Worm (Caenorhabditis elegans) whole organism, late embryonic: ENCODE measurements around the gene efl-2.
A peak's percentile ranks its signal among the peaks of the same experiment; 100 is the strongest.

Source experiments
- C08G9.2 ChIP-seq: sonication (generic microtip); optimal IDR thresholded peaks from 2 replicates; lab custom pipeline; 2016; ENCODE audit warnings: mild to moderate bottlenecking, missing genetic modification characterization, moderate library complexity, missing compliant biosample characterization
- C38D4.7 ChIP-seq: fragments of 200-800 bp; sonication (Bioruptor generic); optimal IDR thresholded peaks from 2 replicates; lab custom pipeline; 2018; ENCODE audit warnings: mild to moderate bottlenecking, missing genetic modification characterization, moderate library complexity, missing compliant biosample characterization
- K02D7.2 ChIP-seq: sonication (generic microtip); optimal IDR thresholded peaks from 2 replicates; lab custom pipeline; 2017; ENCODE audit warnings: mild to moderate bottlenecking, missing genetic modification characterization, missing compliant biosample characterization
- K09A11.1 ChIP-seq: sonication (generic microtip); optimal IDR thresholded peaks from 2 replicates; lab custom pipeline; 2017; ENCODE audit warnings: antibody characterized with exemption, mild to moderate bottlenecking, missing genetic modification characterization, missing compliant biosample characterization; ENCODE audit not compliant: insufficient read depth
- ahr-1 ChIP-seq: sonication (generic microtip); optimal IDR thresholded peaks from 2 replicates; lab custom pipeline; 2016; ENCODE audit warnings: missing genetic modification characterization, missing compliant biosample characterization
- ama-1 ChIP-seq: fragments of 150-350 bp; optimal IDR thresholded peaks from 2 replicates; lab custom pipeline; 2014
- ceh-18 ChIP-seq: sonication (generic microtip); optimal IDR thresholded peaks from 2 replicates; lab custom pipeline; 2016; ENCODE audit warnings: missing genetic modification characterization, missing compliant biosample characterization
- ceh-19 ChIP-seq: fragments of 200-800 bp; sonication (Bioruptor generic); optimal IDR thresholded peaks from 2 replicates; lab custom pipeline; 2018; ENCODE audit warnings: mild to moderate bottlenecking, missing genetic modification characterization, missing compliant biosample characterization
- ceh-2 ChIP-seq: sonication (generic microtip); optimal IDR thresholded peaks from 2 replicates; lab custom pipeline; 2016; ENCODE audit warnings: missing genotype, missing genetic modification characterization, missing compliant biosample characterization
- ceh-22 ChIP-seq: sonication (generic microtip); optimal IDR thresholded peaks from 2 replicates; lab custom pipeline; 2017; ENCODE audit warnings: missing biosample characterization, missing genetic modification characterization
- ceh-30 ChIP-seq: fragments of 150-350 bp; optimal IDR thresholded peaks from 2 replicates; lab custom pipeline; 2014; ENCODE audit warnings: missing biosample characterization, missing genetic modification characterization
- ceh-31 ChIP-seq: sonication (generic microtip); optimal IDR thresholded peaks from 2 replicates; lab custom pipeline; 2016; ENCODE audit warnings: missing genetic modification characterization, missing compliant biosample characterization
- ceh-34 ChIP-seq: sonication (generic microtip); optimal IDR thresholded peaks from 2 replicates; lab custom pipeline; 2016; ENCODE audit warnings: mild to moderate bottlenecking, missing genetic modification characterization, missing compliant biosample characterization
- ceh-48 ChIP-seq: sonication (generic microtip); optimal IDR thresholded peaks from 2 replicates; lab custom pipeline; 2016; ENCODE audit warnings: missing genetic modification characterization, inconsistent platforms, missing compliant biosample characterization
- ceh-9 ChIP-seq: sonication (generic microtip); optimal IDR thresholded peaks from 2 replicates; lab custom pipeline; 2016; ENCODE audit warnings: mild to moderate bottlenecking, missing genetic modification characterization, inconsistent platforms, missing compliant biosample characterization
- elt-2 ChIP-seq: sonication (generic microtip); optimal IDR thresholded peaks from 2 replicates; lab custom pipeline; 2016; ENCODE audit warnings: missing genetic modification reagents, missing genetic modification characterization, missing compliant biosample characterization
- elt-4 ChIP-seq: sonication (generic microtip); optimal IDR thresholded peaks from 2 replicates; lab custom pipeline; 2016; ENCODE audit warnings: missing genetic modification characterization, missing compliant biosample characterization
- fkh-10 ChIP-seq: fragments of 150-350 bp; optimal IDR thresholded peaks from 2 replicates; lab custom pipeline; 2014; ENCODE audit warnings: missing biosample characterization, missing genetic modification reagents, missing genetic modification characterization
- fkh-6 ChIP-seq: sonication (generic microtip); optimal IDR thresholded peaks from 2 replicates; lab custom pipeline; 2016; ENCODE audit warnings: missing genetic modification characterization, missing compliant biosample characterization
- hlh-13 ChIP-seq: fragments of 200-800 bp; sonication (Bioruptor generic); optimal IDR thresholded peaks from 2 replicates; lab custom pipeline; 2018; ENCODE audit warnings: mild to moderate bottlenecking, missing genetic modification characterization, missing compliant biosample characterization
- hlh-15 ChIP-seq: sonication (generic microtip); optimal IDR thresholded peaks from 2 replicates; lab custom pipeline; 2016; ENCODE audit warnings: missing genetic modification characterization, missing compliant biosample characterization
- hlh-30 ChIP-seq: sonication (generic microtip); optimal IDR thresholded peaks from 2 replicates; lab custom pipeline; 2017; ENCODE audit warnings: antibody characterized with exemption, missing genetic modification characterization, missing compliant biosample characterization; ENCODE audit not compliant: insufficient read depth
- hlh-6 ChIP-seq: sonication (generic microtip); optimal IDR thresholded peaks from 2 replicates; lab custom pipeline; 2016; ENCODE audit warnings: missing genotype, missing genetic modification characterization, missing compliant biosample characterization
- lim-6 ChIP-seq: sonication (generic microtip); optimal IDR thresholded peaks from 2 replicates; lab custom pipeline; 2016; ENCODE audit warnings: missing genetic modification characterization, missing compliant biosample characterization
- madf-2 ChIP-seq: sonication (generic microtip); optimal IDR thresholded peaks from 2 replicates; lab custom pipeline; 2017; ENCODE audit warnings: missing genetic modification characterization, missing compliant biosample characterization
- mec-3 ChIP-seq: sonication (generic microtip); optimal IDR thresholded peaks from 2 replicates; lab custom pipeline; 2016; ENCODE audit warnings: borderline replicate concordance, missing genetic modification characterization, missing compliant biosample characterization
- nfya-1 ChIP-seq: sonication (generic microtip); optimal IDR thresholded peaks from 2 replicates; lab custom pipeline; 2017; ENCODE audit warnings: missing genetic modification characterization, mild to moderate bottlenecking, missing compliant biosample characterization, antibody characterized with exemption, moderate library complexity
- nhr-232 ChIP-seq: sonication (generic microtip); optimal IDR thresholded peaks from 2 replicates; lab custom pipeline; 2016; ENCODE audit warnings: missing genetic modification characterization, missing compliant biosample characterization
- pat-9 ChIP-seq: fragments of 200-800 bp; sonication (Bioruptor generic); optimal IDR thresholded peaks from 2 replicates; lab custom pipeline; 2018; ENCODE audit warnings: mild to moderate bottlenecking, missing genetic modification characterization, moderate library complexity, missing compliant biosample characterization
- pax-1 ChIP-seq: fragments of 150-350 bp; optimal IDR thresholded peaks from 2 replicates; lab custom pipeline; 2014; ENCODE audit warnings: missing biosample characterization, missing genetic modification characterization
- pha-2 ChIP-seq: sonication (generic microtip); optimal IDR thresholded peaks from 2 replicates; lab custom pipeline; 2017; ENCODE audit warnings: mild to moderate bottlenecking, missing genetic modification characterization, missing compliant biosample characterization
- pha-4 ChIP-seq: fragments of 150-350 bp; optimal IDR thresholded peaks from 2 replicates; lab custom pipeline; 2018; ENCODE audit warnings: missing biosample characterization, missing genetic modification reagents, missing genetic modification characterization
- pros-1 ChIP-seq: fragments of 150-350 bp; optimal IDR thresholded peaks from 2 replicates; lab custom pipeline; 2014; ENCODE audit warnings: missing biosample characterization, missing genetic modification reagents, missing genetic modification characterization
- ref-2 ChIP-seq: sonication (generic microtip); optimal IDR thresholded peaks from 2 replicates; lab custom pipeline; 2016; ENCODE audit warnings: missing genetic modification characterization, missing compliant biosample characterization
- rnt-1 ChIP-seq: sonication (generic microtip); optimal IDR thresholded peaks from 2 replicates; lab custom pipeline; 2016; ENCODE audit warnings: missing genetic modification characterization, missing compliant biosample characterization
- sdc-2 ChIP-seq: sonication (generic microtip); optimal IDR thresholded peaks from 2 replicates; lab custom pipeline; 2016; ENCODE audit warnings: missing genotype, missing genetic modification characterization, missing compliant biosample characterization
- tbx-2 ChIP-seq: sonication (generic microtip); optimal IDR thresholded peaks from 2 replicates; lab custom pipeline; 2016; ENCODE audit warnings: missing genetic modification characterization, missing compliant biosample characterization
- tbx-7 ChIP-seq: sonication (generic microtip); optimal IDR thresholded peaks from 2 replicates; lab custom pipeline; 2016; ENCODE audit warnings: missing genotype, missing genetic modification characterization, missing compliant biosample characterization
- ttx-3 ChIP-seq: sonication (generic microtip); optimal IDR thresholded peaks from 2 replicates; lab custom pipeline; 2016; ENCODE audit warnings: missing genetic modification reagents, missing genetic modification characterization, missing compliant biosample characterization
- unc-3 ChIP-seq, 2 experiments: fragments of 200-800 bp in 1 of 2; sonication (Bioruptor generic) in 1 of 2; sonication (generic microtip) in 1 of 2; conservative IDR thresholded peaks in 1 of 2; optimal IDR thresholded peaks in 1 of 2; 2 replicates each; pipeline versions ENCODE4 v1.3.6 to Lab custom; 2016 to 2022; ENCODE audit warnings: missing compliant biosample characterization in 2 of 2, missing genetic modification characterization in 2 of 2, missing genetic modification reagents in 1 of 2
- unc-42 ChIP-seq: sonication (generic microtip); optimal IDR thresholded peaks from 2 replicates; lab custom pipeline; 2016; ENCODE audit warnings: missing genotype, missing genetic modification characterization, missing compliant biosample characterization
- unc-55 ChIP-seq: sonication (generic microtip); optimal IDR thresholded peaks from 2 replicates; lab custom pipeline; 2017; ENCODE audit warnings: missing biosample characterization, missing genetic modification reagents, missing genetic modification characterization
- zip-5 ChIP-seq: sonication (generic microtip); optimal IDR thresholded peaks from 2 replicates; lab custom pipeline; 2016; ENCODE audit warnings: missing genetic modification characterization, missing compliant biosample characterization

The efl-2 gene

ce11 chrII:13447166-13447643 is 41.3 kb downstream of the efl-2 start, which contains the start of gene tbc-14:
Gene tbc-14 (minus strand): TSS chrII:13447593.
- TF ChIP-seq hlh-6 (no peak), C38D4.7 (GFP tag; lab: Kevin White, UChicago) (no peak), pha-4 (no peak), ceh-19 (GFP tag; lab: Kevin White, UChicago) (no peak), ama-1 (lab: Kevin White, UChicago) (no peak), ceh-34 (tag; lab: Kevin White, UChicago) (no peak)

- TF ChIP-seq unc-42 (tag; lab: Kevin White, UChicago) = peak; percentile 55
- no peak for TF ChIP-seq ceh-22 (tag; lab: Kevin White, UChicago)
- peak; percentile 29 for TF ChIP-seq ceh-18 (tag; lab: Kevin White, UChicago)
- TF ChIP-seq hlh-6 = no peak
- TF ChIP-seq ceh-2 = no peak
- no peak for TF ChIP-seq pax-1
- no peak for TF ChIP-seq nhr-232
- peak; percentile 95 for TF ChIP-seq hlh-30 (tag; lab: Kevin White, UChicago)
- TF ChIP-seq ceh-31 (tag; lab: Kevin White, UChicago) = peak; percentile 20
- TF ChIP-seq lim-6 = no peak
- no peak for TF ChIP-seq ceh-9 (tag; lab: Kevin White, UChicago)
- TF ChIP-seq K09A11.1 (tag; lab: Kevin White, UChicago) = peak; percentile 31
- TF ChIP-seq elt-2 (tag; lab: Kevin White, UChicago) = peak; percentile 45
- TF ChIP-seq hlh-13 = no peak
- TF ChIP-seq unc-55 (GFP tag; lab: Kevin White, UChicago) = peak; percentile 74
- no peak for TF ChIP-seq pha-4
- TF ChIP-seq nfya-1 (tag; lab: Kevin White, UChicago) = peak; percentile 74
- peak; percentile 43 for TF ChIP-seq tbx-2 (tag; lab: Kevin White, UChicago)
Observed at ce11 chrII:13447668-13448067, 41.7 kb downstream of the efl-2 start.

- TF ChIP-seq mec-3 (tag; lab: Kevin White, UChicago) = no peak
- no peak for TF ChIP-seq unc-3 (GFP tag; conservative IDR thresholded peaks at IDR 0.05; lab: Robert Waterston, UW)
- no peak for TF ChIP-seq unc-3 (tag; optimal IDR thresholded peaks at IDR 0.05; lab: Kevin White, UChicago)
- TF ChIP-seq fkh-10 (GFP tag; lab: Kevin White, UChicago) = no peak
- peak; percentile 30 for TF ChIP-seq elt-4
Observed at ce11 chrII:13451321-13451720, 45.4 kb downstream of the efl-2 start.

ce11 chrII:13454839-13455238 is 48.9 kb downstream of the efl-2 start:
- no peak for TF ChIP-seq elt-2 (tag; lab: Kevin White, UChicago)
- peak; percentile 26 for TF ChIP-seq ceh-48
- no peak for TF ChIP-seq ahr-1 (tag; lab: Kevin White, UChicago)
- TF ChIP-seq, all 69 proteins: peak for 1

- TF ChIP-seq zip-5 (tag; lab: Kevin White, UChicago) (no peak), pha-2 (tag; lab: Kevin White, UChicago) (no peak), fkh-6 (tag; lab: Kevin White, UChicago) (no peak), madf-2 (tag; lab: Kevin White, UChicago) (no peak), C08G9.2 (tag; lab: Kevin White, UChicago) (no peak), K09A11.1 (tag; lab: Kevin White, UChicago) (no peak), hlh-13 (no peak), sdc-2 (tag; lab: Kevin White, UChicago) (no peak), pros-1 (no peak), ceh-19 (GFP tag; lab: Kevin White, UChicago) (no peak), ceh-30 (tag; lab: Kevin White, UChicago) (no peak), hlh-6 (peak; percentile 34), mec-3 (tag; lab: Kevin White, UChicago) (no peak), tbx-7 (tag; lab: Kevin White, UChicago) (no peak), pax-1 (no peak), ama-1 (lab: Kevin White, UChicago) (no peak), unc-3 (GFP tag; conservative IDR thresholded peaks at IDR 0.05; lab: Robert Waterston, UW) (no peak), unc-3 (tag; optimal IDR thresholded peaks at IDR 0.05; lab: Kevin White, UChicago) (no peak), ttx-3 (tag; lab: Kevin White, UChicago) (no peak), hlh-30 (tag; lab: Kevin White, UChicago) (no peak), elt-4 (no peak), pat-9 (tag; lab: Kevin White, UChicago) (no peak), unc-55 (GFP tag; lab: Kevin White, UChicago) (peak; percentile 4), hlh-15 (tag; lab: Kevin White, UChicago) (no peak), K02D7.2 (no peak), rnt-1 (tag; lab: Kevin White, UChicago) (peak; percentile 45), ref-2 (tag; lab: Kevin White, UChicago) (peak; percentile 72)
Observed at ce11 chrII:13456622-13457021, 50.7 kb downstream of the efl-2 start.
